Worm (Caenorhabditis elegans): Measurements from ENCODE around the gene gcy-6.

gcy-6 gene

DNA sequence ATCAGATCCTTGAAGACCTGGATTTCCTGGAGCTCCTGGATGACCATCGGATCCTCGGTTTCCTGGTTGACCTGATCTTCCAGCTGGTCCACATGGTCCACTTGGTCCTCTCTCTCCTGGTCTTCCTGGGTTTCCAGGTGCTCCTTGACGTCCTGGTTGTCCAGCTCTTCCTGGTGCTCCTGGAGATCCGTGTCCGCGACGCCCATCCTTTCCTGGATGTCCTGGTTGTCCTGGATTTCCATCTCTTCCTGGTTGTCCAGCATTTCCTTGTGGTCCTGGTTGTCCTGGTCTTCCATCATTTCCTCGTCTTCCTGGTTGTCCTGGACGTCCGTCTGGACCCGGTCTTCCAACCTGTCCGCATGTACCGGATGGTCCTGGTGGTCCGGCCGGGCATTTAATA lies 22.0 kb downstream of the gcy-6 start:
- TF ChIP-seq ttx-3 (tag; optimal IDR thresholded peaks at IDR 0.05) (no peak), sox-4 (tag; optimal IDR thresholded peaks at IDR 0.05) (no peak), syd-9 (tag; optimal IDR thresholded peaks at IDR 0.05) (no peak), ceh-2 (tag; optimal IDR thresholded peaks at IDR 0.05) (no peak), F13H6.1 (tag; optimal IDR thresholded peaks at IDR 0.05) (no peak), hlh-6 (tag; optimal IDR thresholded peaks at IDR 0.05) (no peak), ztf-16 (tag; optimal IDR thresholded peaks at IDR 0.05) (no peak), unc-86 (tag; optimal IDR thresholded peaks at IDR 0.05) (no peak), ceh-9 (tag; optimal IDR thresholded peaks at IDR 0.05) (no peak), ceh-45 (GFP tag; IDR thresholded peaks at IDR 0.05) (no peak), ama-1 (optimal IDR thresholded peaks at IDR 0.05) (no peak), ceh-24 (tag; optimal IDR thresholded peaks at IDR 0.05) (no peak), gmeb-2 (tag; optimal IDR thresholded peaks at IDR 0.05) (no peak), mec-3 (tag; optimal IDR thresholded peaks at IDR 0.05; ENCODE audit: borderline replicate concordance) (no peak), unc-3 (GFP tag; conservative IDR thresholded peaks at IDR 0.05) (no peak), unc-3 (tag; optimal IDR thresholded peaks at IDR 0.05) (no peak)

DNA sequence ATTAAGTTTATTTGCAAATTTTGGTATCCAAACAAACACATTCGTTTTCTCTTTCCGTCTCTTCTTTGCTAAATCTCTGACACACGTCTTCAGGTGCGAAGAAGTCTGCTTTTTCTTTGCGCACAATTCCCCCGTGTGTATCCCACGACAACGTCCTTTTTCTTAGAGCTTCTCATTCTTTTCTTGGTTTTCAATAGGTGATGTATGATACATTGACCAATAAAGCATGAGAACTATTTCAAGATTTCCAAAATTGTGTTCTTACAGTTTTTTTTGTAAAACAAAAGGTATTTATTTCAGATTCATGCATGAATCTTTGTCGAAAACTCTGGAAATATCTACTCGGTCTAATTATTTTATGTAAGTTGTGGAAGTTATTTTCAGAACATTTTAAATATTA lies 24.1 kb downstream of the gcy-6 start, which contains the start of gene B0024.15:
B0024.15 (plus strand) TSS at position 301 of the 400 bp plus-strand sequence.
- TF ChIP-seq pax-1 (tag; optimal IDR thresholded peaks at IDR 0.05): no peak
- TF ChIP-seq pag-3 (tag; optimal IDR thresholded peaks at IDR 0.05; ENCODE audit: borderline replicate concordance): no peak
- TF ChIP-seq Y22D7AL.16 (tag; optimal IDR thresholded peaks at IDR 0.05): no peak
- TF ChIP-seq pros-1 (tag; optimal IDR thresholded peaks at IDR 0.05): no peak
- no peak for TF ChIP-seq ztf-16 (tag; optimal IDR thresholded peaks at IDR 0.05)
- TF ChIP-seq tbx-2 (tag; optimal IDR thresholded peaks at IDR 0.05): no peak
- TF ChIP-seq F13H6.1 (tag; optimal IDR thresholded peaks at IDR 0.05): no peak
- TF ChIP-seq pqm-1 (tag; optimal IDR thresholded peaks at IDR 0.05): no peak
- no peak for TF ChIP-seq hlh-13 (GFP tag; optimal IDR thresholded peaks at IDR 0.05)
- TF ChIP-seq C08G9.2 (tag; optimal IDR thresholded peaks at IDR 0.05): no peak
- TF ChIP-seq T23F11.4 (GFP tag; optimal IDR thresholded peaks at IDR 0.05): no peak
- TF ChIP-seq lim-6 (tag; optimal IDR thresholded peaks at IDR 0.05): no peak
- TF ChIP-seq ref-2 (tag; optimal IDR thresholded peaks at IDR 0.05): no peak
- TF ChIP-seq unc-3 (GFP tag; conservative IDR thresholded peaks at IDR 0.05): no peak
- TF ChIP-seq unc-3 (tag; optimal IDR thresholded peaks at IDR 0.05): no peak
- no peak for TF ChIP-seq fkh-6 (tag; optimal IDR thresholded peaks at IDR 0.05)

DNA sequence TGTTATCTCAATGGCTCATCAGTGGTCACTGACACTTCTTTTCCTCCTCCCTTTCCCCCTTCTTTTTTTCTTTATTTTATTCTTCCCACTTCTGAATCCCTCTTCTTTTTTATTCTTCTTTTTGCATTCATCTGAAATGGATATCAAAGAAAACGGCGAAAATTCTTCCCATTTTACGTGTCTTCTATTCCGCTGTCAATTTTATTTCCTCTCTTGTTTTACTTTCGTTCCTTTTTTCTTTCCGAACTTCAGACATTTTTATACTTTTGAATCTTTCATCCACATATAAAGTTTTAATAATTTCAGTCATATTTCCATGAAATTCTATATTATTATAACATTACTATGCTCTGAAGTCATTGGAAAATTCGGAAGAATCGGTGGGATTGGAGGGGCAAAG lies 26.6 kb downstream of the gcy-6 start, which contains the start of gene B0024.3:
B0024.3 (plus strand) TSS at position 301 of the 400 bp plus-strand sequence.
- TF ChIP-seq ttx-3 (tag; optimal IDR thresholded peaks at IDR 0.05) (no peak), ceh-2 (tag; optimal IDR thresholded peaks at IDR 0.05) (no peak), rnt-1 (tag; optimal IDR thresholded peaks at IDR 0.05) (no peak), ceh-30 (tag; optimal IDR thresholded peaks at IDR 0.05) (no peak), unc-86 (tag; optimal IDR thresholded peaks at IDR 0.05) (no peak), ahr-1 (tag; optimal IDR thresholded peaks at IDR 0.05) (no peak), sox-4 (tag; optimal IDR thresholded peaks at IDR 0.05) (no peak), nhr-11 (tag; optimal IDR thresholded peaks at IDR 0.05) (no peak), pros-1 (tag; optimal IDR thresholded peaks at IDR 0.05) (no peak), pax-1 (tag; optimal IDR thresholded peaks at IDR 0.05) (no peak), ceh-34 (tag; optimal IDR thresholded peaks at IDR 0.05) (no peak), ceh-45 (GFP tag; IDR thresholded peaks at IDR 0.05) (no peak), K02D7.2 (tag; optimal IDR thresholded peaks at IDR 0.05) (no peak)

DNA sequence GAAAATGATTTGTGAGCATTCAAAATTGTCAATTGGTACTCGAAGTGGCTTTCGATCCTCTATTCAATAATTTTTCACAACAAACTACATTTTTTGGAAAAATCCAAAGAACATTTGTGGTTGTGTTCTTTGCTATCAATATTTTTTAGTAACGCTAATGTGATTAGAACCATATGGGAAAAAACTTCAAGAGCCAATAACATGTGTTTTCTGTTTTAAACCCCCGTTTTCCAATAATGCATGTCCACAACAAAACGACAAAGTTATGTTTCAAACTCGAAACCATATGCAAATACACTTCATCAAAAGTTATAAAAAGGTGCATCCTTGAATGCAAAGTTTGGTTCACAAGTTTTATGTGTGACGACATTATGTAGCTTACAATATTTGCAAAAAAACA lies 28.0 kb downstream of the gcy-6 start:
- TF ChIP-seq K02D7.2 (tag; optimal IDR thresholded peaks at IDR 0.05) (no peak), dmd-4 (tag; optimal IDR thresholded peaks at IDR 0.05; ENCODE audit: borderline replicate concordance) (no peak), pros-1 (tag; optimal IDR thresholded peaks at IDR 0.05) (no peak), hlh-6 (tag; optimal IDR thresholded peaks at IDR 0.05) (no peak), ceh-19 (GFP tag; optimal IDR thresholded peaks at IDR 0.05) (no peak), eyg-1 (tag; optimal IDR thresholded peaks at IDR 0.05) (no peak), syd-9 (tag; optimal IDR thresholded peaks at IDR 0.05) (no peak), ceh-24 (tag; optimal IDR thresholded peaks at IDR 0.05) (no peak), sox-2 (GFP tag; IDR thresholded peaks at IDR 0.05) (no peak), mec-3 (tag; optimal IDR thresholded peaks at IDR 0.05; ENCODE audit: borderline replicate concordance) (no peak), ttx-3 (tag; optimal IDR thresholded peaks at IDR 0.05) (no peak), ceh-31 (tag; optimal IDR thresholded peaks at IDR 0.05) (no peak), C08G9.2 (tag; optimal IDR thresholded peaks at IDR 0.05) (no peak), lin-11 (tag; optimal IDR thresholded peaks at IDR 0.05) (no peak), nhr-232 (tag; optimal IDR thresholded peaks at IDR 0.05) (no peak)

Data from whole organism, late embryonic.